Worm (Caenorhabditis elegans): ENCODE data around the gene C33D9.13.

The C33D9.13 gene

ce11 chrIV:8782172-8782571, 2.9 kb downstream of the C33D9.13 start (continued):
- TF ChIP-seq nhr-77 (tag; optimal IDR thresholded peaks at IDR 0.05) (no peak), lin-39 (tag; optimal IDR thresholded peaks at IDR 0.05) (peak; percentile 93), egl-27 (tag; optimal IDR thresholded peaks at IDR 0.05) (peak; percentile 47), unc-39 (tag; optimal IDR thresholded peaks at IDR 0.05) (no peak), nhr-76 (tag; optimal IDR thresholded peaks at IDR 0.05) (no peak), ama-1 (optimal IDR thresholded peaks at IDR 0.05) (no peak), egl-5 (tag; optimal IDR thresholded peaks at IDR 0.05) (peak; percentile 55), nhr-237 (tag; optimal IDR thresholded peaks at IDR 0.05) (no peak)

- no peak for TF ChIP-seq nhr-23 (tag; optimal IDR thresholded peaks at IDR 0.05)
- TF ChIP-seq zag-1 (tag; optimal IDR thresholded peaks at IDR 0.05), result no peak
- no peak for TF ChIP-seq hmg-11 (tag; optimal IDR thresholded peaks at IDR 0.05)
- no peak for TF ChIP-seq snpc-4 (tag; optimal IDR thresholded peaks at IDR 0.05)
- no peak for TF ChIP-seq ztf-11 (tag; optimal IDR thresholded peaks at IDR 0.05)
- TF ChIP-seq nhr-28 (tag; optimal IDR thresholded peaks at IDR 0.05), result no peak
- no peak for TF ChIP-seq nfya-1 (tag; optimal IDR thresholded peaks at IDR 0.05; ENCODE audit: insufficient read depth)
- no peak for TF ChIP-seq fos-1 (tag; optimal IDR thresholded peaks at IDR 0.05)
- TF ChIP-seq nhr-11 (tag; optimal IDR thresholded peaks at IDR 0.05), result no peak
- TF ChIP-seq ztf-4 (tag; optimal IDR thresholded peaks at IDR 0.05), result no peak
- no peak for TF ChIP-seq ZK546.5 (tag; optimal IDR thresholded peaks at IDR 0.05)
- TF ChIP-seq mml-1 (tag; optimal IDR thresholded peaks at IDR 0.05), result no peak
- TF ChIP-seq ceh-28 (tag; optimal IDR thresholded peaks at IDR 0.05), result no peak
- TF ChIP-seq R02D3.7 (tag; optimal IDR thresholded peaks at IDR 0.05), result no peak
- TF ChIP-seq ceh-9 (tag; optimal IDR thresholded peaks at IDR 0.05), result no peak
Observed at ce11 chrIV:8778045-8778444, 7.0 kb downstream of the C33D9.13 start, which contains the start of gene C33D9.6. TSS of gene C33D9.6 (minus strand) at chrIV:8778145.

ce11 chrIV:8772800-8773256, 12.2 kb downstream of the C33D9.13 start, which contains the start of gene F20C5.6:
TSS of gene F20C5.6 (minus strand) at chrIV:8773206.
- TF ChIP-seq nhr-28 (tag; optimal IDR thresholded peaks at IDR 0.05) (no peak), pqm-1 (tag; optimal IDR thresholded peaks at IDR 0.05) (no peak), nhr-11 (tag; optimal IDR thresholded peaks at IDR 0.05) (no peak), nhr-23 (tag; optimal IDR thresholded peaks at IDR 0.05) (no peak), unc-62 (GFP tag; optimal IDR thresholded peaks at IDR 0.05) (no peak), lsy-12 (tag; optimal IDR thresholded peaks at IDR 0.05) (no peak), lin-39 (tag; optimal IDR thresholded peaks at IDR 0.05) (no peak), hmg-11 (tag; optimal IDR thresholded peaks at IDR 0.05) (no peak), ama-1 (optimal IDR thresholded peaks at IDR 0.05) (no peak), ztf-4 (tag; optimal IDR thresholded peaks at IDR 0.05) (no peak), zag-1 (tag; optimal IDR thresholded peaks at IDR 0.05) (no peak), egl-5 (tag; optimal IDR thresholded peaks at IDR 0.05) (no peak), fkh-2 (tag; optimal IDR thresholded peaks at IDR 0.05) (no peak), elt-2 (tag; optimal IDR thresholded peaks at IDR 0.05) (no peak), ceh-9 (tag; optimal IDR thresholded peaks at IDR 0.05) (no peak)

- TF ChIP-seq nhr-11 (tag; optimal IDR thresholded peaks at IDR 0.05) (no peak), pqm-1 (tag; optimal IDR thresholded peaks at IDR 0.05) (no peak), mdl-1 (tag; optimal IDR thresholded peaks at IDR 0.05) (no peak), fkh-2 (tag; optimal IDR thresholded peaks at IDR 0.05) (no peak), lsy-12 (tag; optimal IDR thresholded peaks at IDR 0.05) (no peak), unc-39 (tag; optimal IDR thresholded peaks at IDR 0.05) (no peak), nhr-12 (tag; optimal IDR thresholded peaks at IDR 0.05) (no peak), ztf-11 (tag; optimal IDR thresholded peaks at IDR 0.05) (no peak), fkh-10 (GFP tag; optimal IDR thresholded peaks at IDR 0.05) (no peak)
Observed at ce11 chrIV:8769539-8769938, 15.5 kb downstream of the C33D9.13 start, which contains the start of gene F20C5.5. TSS of gene F20C5.5 (minus strand) at chrIV:8769639.

- TF ChIP-seq pha-4 (tag; optimal IDR thresholded peaks at IDR 0.05) (peak; percentile 84), jun-1 (tag; optimal IDR thresholded peaks at IDR 0.05) (no peak)
Observed at ce11 chrIV:8764567-8764966, 20.5 kb downstream of the C33D9.13 start, which contains the start of gene cdc-50.B. TSS of gene cdc-50.B (plus strand) at chrIV:8764867.

- TF ChIP-seq ZK546.5 (tag; optimal IDR thresholded peaks at IDR 0.05) (no peak), ztf-11 (tag; optimal IDR thresholded peaks at IDR 0.05) (no peak), ceh-28 (tag; optimal IDR thresholded peaks at IDR 0.05) (peak; percentile 69), nhr-12 (tag; optimal IDR thresholded peaks at IDR 0.05) (no peak), egl-27 (tag; optimal IDR thresholded peaks at IDR 0.05) (no peak), elt-3 (tag; optimal IDR thresholded peaks at IDR 0.05) (no peak), R02D3.7 (tag; optimal IDR thresholded peaks at IDR 0.05) (no peak), nhr-67 (tag; optimal IDR thresholded peaks at IDR 0.05) (no peak), nhr-23 (tag; optimal IDR thresholded peaks at IDR 0.05) (no peak), zag-1 (tag; optimal IDR thresholded peaks at IDR 0.05) (no peak), lin-39 (tag; optimal IDR thresholded peaks at IDR 0.05) (peak; percentile 81), hmg-11 (tag; optimal IDR thresholded peaks at IDR 0.05) (peak; percentile 28), sea-2 (GFP tag; optimal IDR thresholded peaks at IDR 0.05) (peak; percentile 46), nfya-1 (tag; optimal IDR thresholded peaks at IDR 0.05; ENCODE audit: insufficient read depth) (peak; percentile 82), nhr-11 (tag; optimal IDR thresholded peaks at IDR 0.05) (no peak), lsy-12 (tag; optimal IDR thresholded peaks at IDR 0.05) (no peak), nhr-28 (tag; optimal IDR thresholded peaks at IDR 0.05) (no peak), ceh-16 (tag; optimal IDR thresholded peaks at IDR 0.05) (no peak), eor-1 (tag; optimal IDR thresholded peaks at IDR 0.05) (no peak), fkh-10 (GFP tag; optimal IDR thresholded peaks at IDR 0.05) (peak; percentile 48), unc-62 (GFP tag; optimal IDR thresholded peaks at IDR 0.05) (no peak), mdl-1 (tag; optimal IDR thresholded peaks at IDR 0.05) (no peak), elt-1 (tag; optimal IDR thresholded peaks at IDR 0.05) (no peak), lin-15B (tag; optimal IDR thresholded peaks at IDR 0.05) (peak; percentile 37)
Observed at ce11 chrIV:8762471-8762870, 22.6 kb downstream of the C33D9.13 start.
